Worm (Caenorhabditis elegans): ENCODE measurements around the gene cest-33.

Gene cest-33

DNA sequence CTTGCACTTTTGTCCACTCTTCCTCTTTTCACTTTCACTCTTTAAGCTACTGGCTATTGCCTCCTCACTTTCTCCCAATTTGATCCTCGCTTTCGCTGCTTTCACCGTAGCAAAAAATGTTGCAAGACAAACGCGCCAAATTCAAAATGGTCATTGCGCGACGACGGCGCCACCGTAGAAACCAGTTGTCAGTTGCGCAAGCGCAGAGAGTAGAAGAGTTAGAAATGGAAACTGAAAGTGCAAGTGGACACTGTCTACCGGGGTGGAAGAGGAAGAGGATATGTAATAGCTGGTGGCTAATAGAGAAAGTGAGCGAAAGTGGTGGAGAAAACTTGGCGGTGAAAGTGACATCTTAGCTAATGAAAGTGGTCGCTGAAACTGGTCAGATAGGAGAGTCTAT, 14.3 kb downstream of the cest-33 start:
- TF ChIP-seq ceh-63 (GFP tag; optimal IDR thresholded peaks at IDR 0.05) (no peak), blmp-1 (tag; optimal IDR thresholded peaks at IDR 0.05) (peak; percentile 100)

DNA sequence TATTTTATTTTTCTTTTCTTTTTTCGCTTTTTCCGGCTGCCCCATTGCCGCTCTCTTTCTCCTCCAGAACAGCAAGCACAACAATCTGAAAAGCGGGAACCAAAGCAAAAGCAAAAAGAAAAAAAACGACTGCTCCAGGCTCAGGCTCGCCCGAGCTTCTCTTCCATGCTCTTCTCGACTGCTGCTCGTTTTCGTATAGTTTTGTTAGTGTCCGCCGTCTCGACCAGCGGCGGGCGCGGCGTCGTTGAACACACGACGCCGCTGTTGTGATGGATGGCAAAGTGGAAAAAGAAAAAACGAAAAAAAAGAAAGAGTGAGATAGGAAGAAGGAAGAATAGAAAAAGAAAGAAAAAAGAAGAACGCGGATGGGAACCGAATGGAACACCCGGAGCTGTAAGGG, 15.4 kb downstream of the cest-33 start:
- TF ChIP-seq nhr-77 (tag; optimal IDR thresholded peaks at IDR 0.05) (no peak), lin-14 (GFP tag; optimal IDR thresholded peaks at IDR 0.05) (peak; percentile 47), pax-3 (tag; optimal IDR thresholded peaks at IDR 0.05) (no peak), blmp-1 (tag; optimal IDR thresholded peaks at IDR 0.05) (peak; percentile 65), nhr-90 (tag; optimal IDR thresholded peaks at IDR 0.05; ENCODE audit: poor library complexity) (no peak), dpl-1 (GFP tag; optimal IDR thresholded peaks at IDR 0.05) (no peak), irx-1 (tag; optimal IDR thresholded peaks at IDR 0.05) (no peak), ceh-63 (GFP tag; optimal IDR thresholded peaks at IDR 0.05) (no peak), efl-1 (optimal IDR thresholded peaks at IDR 0.05) (no peak), efl-1 (GFP tag; optimal IDR thresholded peaks at IDR 0.05 in 1 of 2) (no peak), tbx-2 (tag; optimal IDR thresholded peaks at IDR 0.05) (no peak)

DNA sequence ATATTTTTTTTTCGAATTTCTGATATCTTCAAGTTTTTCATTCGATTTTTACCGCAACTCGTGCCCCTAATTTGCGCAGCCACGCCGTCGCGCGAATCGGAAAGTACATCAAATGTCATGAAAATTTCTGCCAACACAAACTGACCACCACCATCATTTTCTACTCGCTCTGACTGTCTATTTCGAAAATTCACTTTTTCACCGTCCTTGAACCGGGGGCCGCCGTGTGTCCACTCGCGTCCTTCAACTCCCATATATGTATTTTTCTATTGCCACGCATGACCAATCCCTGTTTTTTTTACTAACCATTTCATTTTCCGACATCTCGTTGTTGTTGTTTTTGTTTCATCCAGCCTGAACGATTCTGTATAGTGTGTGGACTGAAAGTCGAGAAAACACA, 15.9 kb downstream of the cest-33 start:
- TF ChIP-seq tlp-1 (tag; optimal IDR thresholded peaks at IDR 0.05) (no peak), nhr-71 (tag; optimal IDR thresholded peaks at IDR 0.05) (peak; percentile 34), aha-1 (tag; optimal IDR thresholded peaks at IDR 0.05) (no peak), lin-14 (GFP tag; optimal IDR thresholded peaks at IDR 0.05) (peak; percentile 78), snu-23 (GFP tag; optimal IDR thresholded peaks at IDR 0.05) (peak; percentile 41), nhr-20 (tag; optimal IDR thresholded peaks at IDR 0.05) (peak; percentile 58), lin-35 (GFP tag; optimal IDR thresholded peaks at IDR 0.05) (peak in 1 of 2 experiments; percentile 13), nhr-85 (tag) (peak; percentile 30), F16B12.6 (tag; optimal IDR thresholded peaks at IDR 0.05) (no peak), fos-1 (tag; optimal IDR thresholded peaks at IDR 0.05) (no peak), efl-1 (optimal IDR thresholded peaks at IDR 0.05) (no peak), efl-1 (GFP tag; optimal IDR thresholded peaks at IDR 0.05 in 1 of 2) (peak in 1 of 2 experiments; percentile 82), nhr-19 (GFP tag; conservative IDR thresholded peaks at IDR 0.05) (peak; percentile 13), mep-1 (tag; optimal IDR thresholded peaks at IDR 0.05) (peak; percentile 26), nhr-90 (tag; optimal IDR thresholded peaks at IDR 0.05; ENCODE audit: poor library complexity) (peak; percentile 1), unc-130 (tag; optimal IDR thresholded peaks at IDR 0.05) (peak; percentile 6), blmp-1 (tag; optimal IDR thresholded peaks at IDR 0.05) (peak; percentile 97)

DNA sequence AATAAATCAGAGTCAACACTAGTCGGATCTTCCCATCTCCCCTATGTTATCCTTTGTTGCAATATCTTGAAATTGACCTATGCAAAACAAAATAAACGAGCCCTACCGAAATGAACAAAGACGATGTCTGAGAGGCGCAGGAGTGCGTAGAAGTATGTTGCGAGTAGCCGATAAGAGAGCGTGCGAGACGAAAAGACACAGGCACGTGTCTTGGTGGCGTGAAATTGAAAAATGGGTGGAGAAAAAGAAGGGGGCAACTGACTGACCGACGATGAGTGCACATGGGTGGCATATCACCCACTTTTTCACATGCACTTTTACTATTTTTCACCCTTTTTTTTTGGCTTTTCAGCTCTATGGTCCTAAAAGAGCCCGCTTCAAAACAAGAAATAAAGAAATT, 17.3 kb downstream of the cest-33 start:
- TF ChIP-seq fkh-8 (tag; optimal IDR thresholded peaks at IDR 0.05) (no peak), mef-2 (tag; optimal IDR thresholded peaks at IDR 0.05) (no peak), dpl-1 (GFP tag; optimal IDR thresholded peaks at IDR 0.05) (peak in 1 of 3 experiments; percentile 37), efl-1 (optimal IDR thresholded peaks at IDR 0.05) (peak in 1 of 2 experiments; percentile 26), efl-1 (GFP tag; optimal IDR thresholded peaks at IDR 0.05 in 1 of 2) (no peak), nhr-12 (tag; optimal IDR thresholded peaks at IDR 0.05) (no peak), unc-62 (GFP tag; optimal IDR thresholded peaks at IDR 0.05) (no peak), unc-86 (tag; optimal IDR thresholded peaks at IDR 0.05) (peak; percentile 31), pag-3 (tag; optimal IDR thresholded peaks at IDR 0.05; ENCODE audit: borderline replicate concordance, insufficient read depth) (no peak), hlh-4 (tag; optimal IDR thresholded peaks at IDR 0.05) (no peak), nhr-237 (tag; optimal IDR thresholded peaks at IDR 0.05) (no peak), tlp-1 (tag; optimal IDR thresholded peaks at IDR 0.05) (no peak), sox-4 (tag; optimal IDR thresholded peaks at IDR 0.05) (no peak), tbx-2 (tag; optimal IDR thresholded peaks at IDR 0.05) (peak; percentile 1), rnt-1 (tag; optimal IDR thresholded peaks at IDR 0.05) (peak; percentile 35), lin-39 (tag; optimal IDR thresholded peaks at IDR 0.05) (no peak), C34B4.2 (tag; optimal IDR thresholded peaks at IDR 0.05) (no peak), irx-1 (tag; optimal IDR thresholded peaks at IDR 0.05) (no peak), swsn-7 (tag; optimal IDR thresholded peaks at IDR 0.05) (peak; percentile 9), mdl-1 (tag; optimal IDR thresholded peaks at IDR 0.05) (peak in 1 of 2 experiments; percentile 81), blmp-1 (tag; optimal IDR thresholded peaks at IDR 0.05) (peak; percentile 48), nhr-84 (tag; optimal IDR thresholded peaks at IDR 0.05) (no peak), snpc-4 (tag; optimal IDR thresholded peaks at IDR 0.05) (no peak), fos-1 (tag; optimal IDR thresholded peaks at IDR 0.05) (no peak), lin-14 (GFP tag; optimal IDR thresholded peaks at IDR 0.05) (peak; percentile 85), ceh-8 (GFP tag; optimal IDR thresholded peaks at IDR 0.05) (no peak), sptf-1 (tag; optimal IDR thresholded peaks at IDR 0.05) (no peak), nhr-28 (tag; optimal IDR thresholded peaks at IDR 0.05) (no peak), mep-1 (tag; optimal IDR thresholded peaks at IDR 0.05) (peak; percentile 25), lin-35 (GFP tag; optimal IDR thresholded peaks at IDR 0.05) (peak; percentile 15 to 58), nhr-47 (tag; optimal IDR thresholded peaks at IDR 0.05) (no peak), nhr-20 (tag; optimal IDR thresholded peaks at IDR 0.05) (peak; percentile 28), pax-3 (tag; optimal IDR thresholded peaks at IDR 0.05) (no peak), nhr-71 (tag; optimal IDR thresholded peaks at IDR 0.05) (peak; percentile 33), ceh-90 (tag; optimal IDR thresholded peaks at IDR 0.05) (no peak), lin-15B (tag; optimal IDR thresholded peaks at IDR 0.05) (no peak)
